Worm (Caenorhabditis elegans): Measurements from ENCODE around the gene hgrs-1.

- TF ChIP-seq him-1 (tag; optimal IDR thresholded peaks at IDR 0.05) (no peak), W03F9.2 (tag; optimal IDR thresholded peaks at IDR 0.05) (no peak)
Observed at ce11 chrIV:8254193-8254592, 48.3 kb upstream of the hgrs-1 start.
